Fruit fly (Drosophila melanogaster) whole organism, embryonic: ENCODE measurements around the gene Rnp4F.

Experiments
- Adf1 ChIP-seq: fragments of 200-800 bp; sonication (Bioruptor generic); IDR thresholded peaks from 2 replicates; pipeline ENCODE4 v1.3.6; 2022; ENCODE audit warnings: missing biosample characterization, missing genetic modification characterization
- C15 ChIP-seq: fragments of 200-800 bp; sonication (Bioruptor generic); IDR thresholded peaks from 3 replicates; pipeline ENCODE4 v1.3.6; 2022; ENCODE audit warnings: missing biosample characterization, missing genetic modification characterization
- CG10321 ChIP-seq: fragments of 200-800 bp; sonication (Bioruptor generic); IDR thresholded peaks from 2 replicates; pipeline ENCODE4 v1.3.6; 2022; ENCODE audit warnings: missing biosample characterization, missing genetic modification characterization
- CG10979 ChIP-seq: fragments of 200-800 bp; sonication (Bioruptor generic); optimal IDR thresholded peaks from 2 replicates; lab custom pipeline; 2018; ENCODE audit warnings: missing biosample characterization, mild to moderate bottlenecking, missing genetic modification characterization, moderate library complexity
- CG13296 ChIP-seq: fragments of 200-800 bp; sonication (Bioruptor generic); optimal IDR thresholded peaks from 3 replicates; lab custom pipeline; 2018; ENCODE audit warnings: missing biosample characterization, mild to moderate bottlenecking, missing genetic modification characterization
- CG13775 ChIP-seq: fragments of 200-800 bp; sonication (Bioruptor generic); optimal IDR thresholded peaks from 3 replicates; lab custom pipeline; 2017; ENCODE audit warnings: missing biosample characterization, mild to moderate bottlenecking, missing genetic modification characterization
- CG13894 ChIP-seq: fragments of 200-800 bp; sonication (Bioruptor generic); optimal IDR thresholded peaks from 3 replicates; lab custom pipeline; 2018; ENCODE audit warnings: missing biosample characterization, mild to moderate bottlenecking, missing genetic modification characterization, moderate library complexity
- CG15696 ChIP-seq: fragments of 200-800 bp; sonication (Bioruptor generic); optimal IDR thresholded peaks from 2 replicates; lab custom pipeline; 2019; ENCODE audit warnings: missing biosample characterization, mild to moderate bottlenecking, missing genetic modification characterization, moderate library complexity
- CG16815 ChIP-seq: fragments of 200-800 bp; sonication (Bioruptor generic); optimal IDR thresholded peaks from 3 replicates; lab custom pipeline; 2017; ENCODE audit warnings: missing biosample characterization, mild to moderate bottlenecking, missing genetic modification characterization
- CG17912 ChIP-seq: fragments of 200-800 bp; sonication (Bioruptor generic); optimal IDR thresholded peaks from 2 replicates; lab custom pipeline; 2018; ENCODE audit warnings: missing biosample characterization, mild to moderate bottlenecking, missing genetic modification characterization
- CG1832 ChIP-seq: fragments of 200-800 bp; sonication (Bioruptor generic); optimal IDR thresholded peaks from 2 replicates; lab custom pipeline; 2017; ENCODE audit warnings: missing biosample characterization, mild to moderate bottlenecking, missing genetic modification characterization, inconsistent platforms
- CG18619 ChIP-seq: fragments of 200-800 bp; sonication (Bioruptor generic); optimal IDR thresholded peaks from 3 replicates; lab custom pipeline; 2017; ENCODE audit warnings: missing biosample characterization, mild to moderate bottlenecking, missing genetic modification characterization
- CG18764 ChIP-seq: fragments of 200-800 bp; sonication (Bioruptor generic); optimal IDR thresholded peaks from 3 replicates; lab custom pipeline; 2016; ENCODE audit warnings: missing biosample characterization, missing genetic modification characterization
- CG2875 ChIP-seq: fragments of 200-800 bp; sonication (Bioruptor generic); optimal IDR thresholded peaks from 2 replicates; lab custom pipeline; 2017; ENCODE audit warnings: missing biosample characterization, mild to moderate bottlenecking, missing genetic modification characterization, missing genetic modification reagents
- CG30020 ChIP-seq: fragments of 200-800 bp; optimal IDR thresholded peaks from 2 replicates; lab custom pipeline; 2019; ENCODE audit warnings: missing biosample characterization, mild to moderate bottlenecking, missing genetic modification characterization, moderate library complexity
- CG3065 ChIP-seq: fragments of 200-800 bp; sonication (Bioruptor generic); optimal IDR thresholded peaks from 2 replicates; lab custom pipeline; 2016; ENCODE audit warnings: missing biosample characterization, missing genetic modification characterization
- CG32772 ChIP-seq: fragments of 200-800 bp; sonication (Bioruptor generic); IDR thresholded peaks from 2 replicates; pipeline ENCODE4 v1.3.6; 2022; ENCODE audit warnings: missing biosample characterization, missing genetic modification characterization
- CG3847 ChIP-seq: fragments of 200-800 bp; sonication (Bioruptor generic); IDR thresholded peaks from 2 replicates; pipeline ENCODE4 v1.3.6; 2022; ENCODE audit warnings: missing biosample characterization, missing genetic modification characterization
- CG4820 ChIP-seq: fragments of 200-800 bp; sonication (Bioruptor generic); optimal IDR thresholded peaks from 3 replicates; lab custom pipeline; 2016; ENCODE audit warnings: missing biosample characterization, missing genetic modification characterization
- CG5245 ChIP-seq: fragments of 200-800 bp; sonication (Bioruptor generic); optimal IDR thresholded peaks from 3 replicates; lab custom pipeline; 2016; ENCODE audit warnings: missing biosample characterization, missing genetic modification characterization
- CG6689 ChIP-seq: fragments of 200-800 bp; sonication (Bioruptor generic); IDR thresholded peaks from 2 replicates; pipeline ENCODE4 v1.3.6; 2022; ENCODE audit warnings: missing biosample characterization, missing genetic modification characterization
- CG7745 ChIP-seq: fragments of 200-800 bp; sonication (Bioruptor generic); optimal IDR thresholded peaks from 2 replicates; lab custom pipeline; 2018; ENCODE audit warnings: missing biosample characterization, mild to moderate bottlenecking, missing genetic modification characterization, moderate library complexity
- CG8290 ChIP-seq, 3 experiments: fragments of 200-800 bp; sonication (Bioruptor generic); optimal IDR thresholded peaks; 2 replicates each; lab custom pipeline; 2016 to 2019; ENCODE audit warnings: missing biosample characterization in 3 of 3, missing genetic modification characterization in 3 of 3, mild to moderate bottlenecking in 2 of 3, moderate library complexity in 1 of 3
- CrebB ChIP-seq: fragments of 200-800 bp; sonication (Bioruptor generic); optimal IDR thresholded peaks from 3 replicates; lab custom pipeline; 2018; ENCODE audit warnings: missing biosample characterization, mild to moderate bottlenecking, missing genetic modification characterization
- Deaf1 ChIP-seq: fragments of 200-800 bp; optimal IDR thresholded peaks from 3 replicates; lab custom pipeline; 2019; ENCODE audit warnings: missing biosample characterization, mild to moderate bottlenecking, missing genetic modification characterization, moderate library complexity
- E2f1 ChIP-seq: fragments of 200-800 bp; sonication (Bioruptor generic); IDR thresholded peaks from 2 replicates; pipeline ENCODE4 v1.3.6; 2022; ENCODE audit warnings: missing biosample characterization, missing genetic modification characterization
- Eip74EF ChIP-seq, 2 experiments: fragments of 200-800 bp in 1 of 2; fragments of >200 bp in 1 of 2; sonication (Bioruptor generic) in 1 of 2; optimal IDR thresholded peaks; 2 replicates each; lab custom pipeline; 2017 to 2019; ENCODE audit warnings: missing biosample characterization in 2 of 2, missing genetic modification characterization in 2 of 2, mild to moderate bottlenecking in 1 of 2, moderate library complexity in 1 of 2
- HHEX ChIP-seq: fragments of 200-800 bp; sonication (Bioruptor generic); optimal IDR thresholded peaks from 3 replicates; lab custom pipeline; 2017; ENCODE audit warnings: missing biosample characterization, mild to moderate bottlenecking, missing genetic modification characterization, missing genetic modification reagents
- NfI ChIP-seq: fragments of 200-800 bp; sonication (Bioruptor generic); optimal IDR thresholded peaks from 3 replicates; lab custom pipeline; 2018; ENCODE audit warnings: missing biosample characterization, mild to moderate bottlenecking, missing genetic modification characterization, moderate library complexity
- Oaz ChIP-seq: fragments of 200-800 bp; sonication (Bioruptor generic); IDR thresholded peaks from 2 replicates; pipeline ENCODE4 v1.3.6; 2022; ENCODE audit warnings: missing biosample characterization, missing genetic modification characterization
- Trl ChIP-seq, 3 experiments: fragments of >200 bp in 2 of 3; fragments of 200-800 bp in 1 of 3; sonication (Bioruptor generic) in 1 of 3; optimal IDR thresholded peaks; 2 replicates in 1 of 3; 3 replicates in 2 of 3; lab custom pipeline; 2016 to 2017; ENCODE audit warnings: missing biosample characterization in 1 of 3, missing genetic modification characterization in 1 of 3
- abd-A ChIP-seq: fragments of 200-800 bp; sonication (Bioruptor generic); optimal IDR thresholded peaks from 3 replicates; lab custom pipeline; 2019; ENCODE audit warnings: missing biosample characterization, mild to moderate bottlenecking, missing genetic modification characterization, moderate library complexity
- cad ChIP-seq: fragments of >200 bp; optimal IDR thresholded peaks from 2 replicates; lab custom pipeline; 2017; ENCODE audit warnings: missing biosample characterization, missing genetic modification characterization
- chn ChIP-seq: fragments of 200-800 bp; sonication (Bioruptor generic); optimal IDR thresholded peaks from 2 replicates; lab custom pipeline; 2016; ENCODE audit warnings: missing biosample characterization, missing genetic modification characterization
- crol ChIP-seq: fragments of 200-800 bp; sonication (Bioruptor generic); IDR thresholded peaks from 2 replicates; pipeline ENCODE4 v1.3.6; 2022; ENCODE audit warnings: missing biosample characterization, missing genetic modification characterization
- cwo ChIP-seq: fragments of 200-800 bp; sonication (Bioruptor generic); optimal IDR thresholded peaks from 3 replicates; lab custom pipeline; 2017; ENCODE audit warnings: missing biosample characterization, missing genetic modification characterization, mild to moderate bottlenecking, moderate library complexity, missing genetic modification reagents
- ewg ChIP-seq: fragments of 200-800 bp; sonication (Bioruptor generic); optimal IDR thresholded peaks from 3 replicates; lab custom pipeline; 2017; ENCODE audit warnings: mild to moderate bottlenecking, missing biosample characterization, missing genetic modification reagents, missing genetic modification characterization
- gcm ChIP-seq: fragments of 200-800 bp; sonication (Bioruptor generic); optimal IDR thresholded peaks from 2 replicates; lab custom pipeline; 2019; ENCODE audit warnings: missing biosample characterization, mild to moderate bottlenecking, missing genetic modification characterization, moderate library complexity
- grn ChIP-seq: fragments of 200-800 bp; sonication (Bioruptor generic); optimal IDR thresholded peaks from 3 replicates; lab custom pipeline; 2017; ENCODE audit warnings: missing biosample characterization, missing genetic modification characterization
- gsb ChIP-seq: fragments of 200-800 bp; sonication (Bioruptor generic); IDR thresholded peaks from 2 replicates; pipeline ENCODE4 v1.3.6; 2022; ENCODE audit warnings: missing biosample characterization, missing genetic modification characterization
- jumu ChIP-seq: fragments of 200-800 bp; sonication (Bioruptor generic); optimal IDR thresholded peaks from 3 replicates; lab custom pipeline; 2016; ENCODE audit warnings: missing biosample characterization, missing genetic modification characterization
- ken ChIP-seq: fragments of 200-800 bp; sonication (Bioruptor generic); IDR thresholded peaks from 3 replicates; pipeline ENCODE4 v1.3.6; 2022; ENCODE audit warnings: missing biosample characterization, missing genetic modification characterization
- knrl ChIP-seq: fragments of 200-800 bp; sonication (Bioruptor generic); IDR thresholded peaks from 3 replicates; pipeline ENCODE4 v1.3.6; 2022; ENCODE audit warnings: missing biosample characterization, missing genetic modification characterization; ENCODE audit not compliant: partially characterized antibody
- lilli ChIP-seq: fragments of 200-800 bp; sonication (Bioruptor generic); optimal IDR thresholded peaks from 3 replicates; lab custom pipeline; 2016; ENCODE audit warnings: missing biosample characterization, missing genetic modification characterization
- oc ChIP-seq: fragments of 200-800 bp; sonication (Bioruptor generic); optimal IDR thresholded peaks from 2 replicates; lab custom pipeline; 2018; ENCODE audit warnings: missing biosample characterization, mild to moderate bottlenecking, missing genetic modification characterization, moderate library complexity
- sima ChIP-seq: fragments of 200-800 bp; sonication (Bioruptor generic); optimal IDR thresholded peaks from 2 replicates; lab custom pipeline; 2016; ENCODE audit warnings: missing biosample characterization, missing genetic modification characterization
- tup ChIP-seq: fragments of 200-800 bp; sonication (Bioruptor generic); optimal IDR thresholded peaks from 2 replicates; lab custom pipeline; 2016; ENCODE audit warnings: missing biosample characterization, mild to moderate bottlenecking, missing genetic modification characterization, moderate library complexity
- twi ChIP-seq: fragments of 200-800 bp; optimal IDR thresholded peaks from 2 replicates; lab custom pipeline; 2019; ENCODE audit warnings: missing biosample characterization, mild to moderate bottlenecking, missing genetic modification characterization, moderate library complexity
- unc-4 ChIP-seq: fragments of 200-800 bp; sonication (Bioruptor generic); IDR thresholded peaks from 2 replicates; pipeline ENCODE4 v1.3.6; 2022; ENCODE audit warnings: missing biosample characterization, missing genetic modification characterization; ENCODE audit not compliant: partially characterized antibody
- vnd ChIP-seq: fragments of 200-800 bp; sonication (Bioruptor generic); IDR thresholded peaks from 3 replicates; pipeline ENCODE4 v1.3.6; 2022; ENCODE audit warnings: missing biosample characterization, missing genetic modification characterization; ENCODE audit not compliant: partially characterized antibody
- vvl ChIP-seq: fragments of 200-800 bp; sonication (Bioruptor generic); IDR thresholded peaks from 2 replicates; pipeline ENCODE4 v1.3.6; 2022; ENCODE audit warnings: missing biosample characterization, missing genetic modification characterization
- zen ChIP-seq: fragments of 200-800 bp; sonication (Bioruptor generic); optimal IDR thresholded peaks from 3 replicates; lab custom pipeline; 2018; ENCODE audit warnings: missing biosample characterization, mild to moderate bottlenecking, missing genetic modification characterization, moderate library complexity

Rnp4F gene

dm6 chrX:5364031-5364430 lies 41.5 kb upstream of the Rnp4F start (continued):
- TF ChIP-seq CG8290 (GFP tag; optimal IDR thresholded peaks at IDR 0.05; lab: Kevin White, UChicago) (no peak), CG8290 (tag; optimal IDR thresholded peaks at IDR 0.05; lab: Kevin White, UChicago) (no peak), lilli (GFP tag; lab: Kevin White, UChicago) (no peak), sima (GFP tag; lab: Kevin White, UChicago) (no peak), CG13894 (tag; lab: Kevin White, UChicago) (no peak), CG7745 (tag; lab: Kevin White, UChicago) (no peak), grn (no peak), CG1832 (GFP tag; lab: Kevin White, UChicago) (peak; percentile 61), CG18764 (GFP tag; lab: Kevin White, UChicago) (no peak), CG2875 (no peak), Trl (optimal IDR thresholded peaks at IDR 0.05; lab: Kevin White, UChicago) (peak; percentile 34 to 65), Trl (GFP tag; optimal IDR thresholded peaks at IDR 0.05; lab: Kevin White, UChicago) (no peak), ewg (peak; percentile 23), zen (peak; percentile 2), chn (GFP tag; lab: Kevin White, UChicago) (no peak), tup (GFP tag; lab: Kevin White, UChicago) (no peak), abd-A (no peak), NfI (GFP tag; lab: Kevin White, UChicago) (no peak), cwo (no peak), gcm (GFP tag; lab: Kevin White, UChicago) (no peak), twi (tag; lab: Kevin White, UChicago) (no peak), CG15696 (tag; lab: Kevin White, UChicago) (no peak), Eip74EF (GFP tag; optimal IDR thresholded peaks at IDR 0.05; lab: Kevin White, UChicago) (no peak), Deaf1 (tag; lab: Kevin White, UChicago) (peak; percentile 27), CG17912 (no peak), CG16815 (no peak), C15 (GFP tag; lab: Robert Waterston, UW) (no peak), vvl (GFP tag; lab: Robert Waterston, UW) (no peak), Adf1 (GFP tag; lab: Robert Waterston, UW) (peak; percentile 59), unc-4 (GFP tag; lab: Robert Waterston, UW) (no peak), CG30020 (tag; lab: Kevin White, UChicago) (no peak), cad (GFP tag; lab: Kevin White, UChicago) (no peak), vnd (no peak), CG5245 (GFP tag; lab: Kevin White, UChicago) (no peak), CG6689 (GFP tag; lab: Robert Waterston, UW) (no peak), ken (GFP tag; lab: Robert Waterston, UW) (no peak), oc (no peak), CG13296 (GFP tag; lab: Kevin White, UChicago) (no peak), CG4820 (GFP tag; lab: Kevin White, UChicago) (no peak), CG13775 (GFP tag; lab: Kevin White, UChicago) (no peak), CG10321 (peak; percentile 60; the same call in 1 of the 2 replicates)

dm6 chrX:5363116-5363515 lies 40.6 kb upstream of the Rnp4F start:
- peak; percentile 4 for TF ChIP-seq CG18619 (GFP tag; lab: Kevin White, UChicago)
- no peak for TF ChIP-seq CG3847 (GFP tag; lab: Robert Waterston, UW)
- TF ChIP-seq crol (GFP tag; lab: Robert Waterston, UW): peak; percentile 64
- TF ChIP-seq HHEX (GFP tag; lab: Kevin White, UChicago): peak; percentile 2
- no peak for TF ChIP-seq knrl (GFP tag; lab: Robert Waterston, UW)
- no peak for TF ChIP-seq CG10979 (tag; lab: Kevin White, UChicago)
- TF ChIP-seq CG3065: no peak
- no peak for TF ChIP-seq gsb
- no peak for TF ChIP-seq CrebB (tag; lab: Kevin White, UChicago)
- no peak for TF ChIP-seq Oaz (GFP tag; lab: Robert Waterston, UW)
- no peak for TF ChIP-seq jumu (GFP tag; lab: Kevin White, UChicago)
- no peak for TF ChIP-seq E2f1 (GFP tag; lab: Robert Waterston, UW)
- TF ChIP-seq CG32772: no peak
